Fruit fly (Drosophila melanogaster): ENCODE measurements around the gene CG34376.

Gene CG34376

DNA sequence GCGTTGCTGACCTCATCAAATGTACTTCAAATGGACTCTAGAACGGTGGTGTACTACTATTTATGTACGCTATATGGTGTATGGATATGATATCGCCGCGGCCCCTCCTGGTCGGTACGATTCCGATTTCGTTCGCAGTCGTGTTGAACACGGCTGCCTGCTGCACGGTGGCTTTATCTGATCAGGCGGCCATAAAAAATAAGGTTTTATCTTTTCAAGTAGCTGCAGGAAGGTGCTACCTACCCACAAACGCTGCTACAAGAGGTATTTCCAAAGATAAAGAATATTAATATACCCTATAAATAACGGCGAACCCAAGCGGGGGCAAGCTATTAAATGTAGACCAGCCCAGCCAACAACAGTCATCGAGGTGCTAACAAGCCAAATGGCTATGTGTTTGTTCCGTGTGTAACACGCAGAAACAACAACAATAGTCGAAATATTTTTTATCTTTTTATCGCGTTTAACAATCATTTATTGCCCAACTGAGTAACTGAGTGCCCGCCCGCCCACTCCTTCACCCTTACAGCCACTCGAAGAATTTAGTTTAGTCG, 2.0 kb downstream of the CG34376 start:
- TF ChIP-seq noc (tag; optimal IDR thresholded peaks at IDR 0.05), result no peak

DNA sequence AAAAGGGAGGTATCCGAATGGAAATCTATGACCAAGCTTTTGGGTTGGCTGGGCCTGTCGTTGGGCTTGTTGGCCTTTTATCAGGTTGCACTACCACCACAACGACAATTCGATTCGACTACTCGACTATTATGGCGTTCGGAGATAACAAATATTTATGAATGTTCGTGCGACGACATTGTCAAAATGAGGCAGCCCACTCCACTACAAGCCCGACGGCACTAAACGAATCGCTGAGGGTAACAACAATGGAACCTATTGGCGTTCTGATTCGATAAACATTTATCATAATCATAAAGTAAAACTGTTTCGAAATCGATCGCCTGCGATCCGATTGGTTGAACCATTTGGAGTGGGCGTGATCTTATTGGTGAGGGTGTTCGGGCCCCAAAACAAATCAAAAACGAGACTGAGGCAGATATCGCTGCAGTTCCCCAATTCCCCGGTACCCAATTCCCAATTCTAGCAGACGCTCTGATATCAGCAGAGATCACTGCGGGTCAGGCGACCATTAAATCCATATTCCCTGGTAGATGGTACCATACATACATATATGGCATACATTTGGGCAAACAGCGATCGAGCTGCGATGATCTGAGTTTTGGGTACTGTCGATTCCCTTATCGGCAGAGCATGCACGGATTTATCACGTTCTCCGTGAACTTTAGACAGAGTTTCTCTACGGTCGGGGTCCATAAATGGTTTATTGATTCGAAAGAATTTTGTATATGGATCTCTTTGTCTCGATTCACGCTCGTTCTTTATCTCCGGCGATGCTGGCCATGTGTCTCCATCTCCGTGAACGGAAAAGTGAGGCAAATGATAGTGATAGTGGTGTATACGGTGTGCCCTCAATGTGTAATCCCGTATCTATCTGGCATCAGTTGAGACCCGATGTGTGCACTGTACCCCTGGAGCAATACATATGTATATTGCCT, 6.8 kb downstream of the CG34376 start:
- TF ChIP-seq noc (tag; optimal IDR thresholded peaks at IDR 0.05), result no peak

DNA sequence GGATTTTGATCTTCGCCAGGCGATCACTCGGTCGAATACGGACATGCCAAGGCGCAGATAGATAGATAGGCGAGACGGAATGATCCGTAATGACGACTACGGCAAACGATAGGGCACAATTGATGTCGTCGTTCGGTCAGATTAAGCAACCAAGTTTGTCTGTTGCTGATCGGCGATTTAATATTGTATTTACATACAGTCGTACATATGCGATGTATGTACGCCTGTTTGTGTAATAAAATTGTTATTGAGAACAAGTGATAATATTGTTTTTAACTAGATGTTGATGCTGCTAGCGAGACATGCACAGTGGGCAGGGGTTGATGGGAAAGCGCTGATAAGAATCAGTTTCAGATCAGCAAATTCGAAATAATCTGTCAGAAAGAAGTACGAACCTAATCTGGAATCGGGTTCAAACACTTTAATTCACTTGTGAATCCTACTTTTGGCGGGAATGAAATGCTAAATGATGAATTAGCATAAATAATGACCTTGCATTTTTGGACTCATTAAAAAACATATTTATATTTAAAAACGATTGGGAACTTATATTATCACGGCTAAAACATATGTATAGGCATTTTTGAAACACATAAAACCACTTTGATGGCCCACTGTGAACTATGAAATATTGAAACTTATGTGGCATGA, 7.6 kb downstream of the CG34376 start:
- TF ChIP-seq noc (tag; optimal IDR thresholded peaks at IDR 0.05), result peak; percentile 24

DNA sequence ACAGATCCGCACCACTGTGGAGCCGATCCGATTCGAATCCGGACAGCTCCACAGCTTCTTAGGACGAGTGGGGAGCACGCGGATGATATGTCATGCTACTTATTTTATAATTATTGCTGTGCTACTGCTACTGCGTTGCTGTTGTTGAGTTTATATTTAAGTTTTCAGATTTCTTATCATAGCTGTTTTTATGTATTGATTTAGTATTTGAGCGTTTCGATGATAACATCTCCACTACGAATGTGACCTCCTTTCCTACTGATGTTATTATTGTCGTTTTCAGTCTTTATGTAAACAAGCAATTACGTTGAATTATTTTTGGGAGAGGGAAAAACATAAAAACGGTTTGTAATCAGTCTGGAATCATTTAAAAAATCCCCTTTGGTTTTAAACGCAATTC, 8.1 kb downstream of the CG34376 start:
- TF ChIP-seq noc (tag; optimal IDR thresholded peaks at IDR 0.05), result no peak

DNA sequence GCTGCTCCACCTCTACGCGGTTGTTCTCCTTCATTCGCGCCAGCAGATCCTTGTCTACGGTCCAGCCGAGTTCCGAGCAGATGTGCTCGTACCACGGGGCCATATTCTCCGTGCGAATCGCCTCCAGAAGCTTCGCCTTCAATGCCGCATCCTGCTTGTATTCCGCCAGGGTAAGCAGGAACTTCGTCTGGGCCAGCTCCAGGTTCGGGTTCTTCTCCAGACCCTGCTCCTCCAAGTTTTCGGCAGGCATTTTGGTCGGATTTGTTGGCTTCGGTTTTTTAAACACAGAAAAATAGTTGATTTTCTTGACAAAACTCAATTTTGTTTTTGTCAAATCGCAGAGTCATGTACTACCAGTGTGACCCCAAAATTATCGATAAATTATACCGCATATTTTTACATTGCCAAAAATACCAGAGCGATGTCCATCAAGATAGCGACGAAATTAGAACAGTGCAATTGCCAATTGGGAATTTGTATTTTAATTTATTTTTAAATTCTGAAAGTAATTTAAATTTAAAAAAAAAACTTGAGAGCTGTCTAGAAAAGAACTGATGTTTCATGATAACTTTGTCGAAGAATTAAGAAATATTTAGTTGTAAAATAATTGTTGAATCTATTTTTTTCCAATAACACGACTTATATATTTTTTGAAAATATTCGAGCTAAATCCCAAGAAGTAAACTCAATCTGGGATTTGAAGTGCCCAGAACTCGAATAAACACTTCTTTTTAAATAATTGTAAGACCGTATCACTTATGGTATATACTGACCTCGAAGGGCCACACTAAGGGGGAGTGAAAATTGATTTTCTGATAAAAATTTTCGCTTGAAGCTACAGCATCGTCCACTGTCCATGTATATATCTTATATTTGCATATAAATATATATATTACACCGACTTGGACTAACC, 14.0 kb downstream of the CG34376 start, which contains the start of the genes Rpn7 and AP-2mu:
Rpn7 (minus strand) TSS at position 382 of the 913 bp plus-strand sequence.
AP-2mu (plus strand) TSS at position 783 of the 913 bp plus-strand sequence.
- no peak for TF ChIP-seq noc (tag; optimal IDR thresholded peaks at IDR 0.05)

DNA sequence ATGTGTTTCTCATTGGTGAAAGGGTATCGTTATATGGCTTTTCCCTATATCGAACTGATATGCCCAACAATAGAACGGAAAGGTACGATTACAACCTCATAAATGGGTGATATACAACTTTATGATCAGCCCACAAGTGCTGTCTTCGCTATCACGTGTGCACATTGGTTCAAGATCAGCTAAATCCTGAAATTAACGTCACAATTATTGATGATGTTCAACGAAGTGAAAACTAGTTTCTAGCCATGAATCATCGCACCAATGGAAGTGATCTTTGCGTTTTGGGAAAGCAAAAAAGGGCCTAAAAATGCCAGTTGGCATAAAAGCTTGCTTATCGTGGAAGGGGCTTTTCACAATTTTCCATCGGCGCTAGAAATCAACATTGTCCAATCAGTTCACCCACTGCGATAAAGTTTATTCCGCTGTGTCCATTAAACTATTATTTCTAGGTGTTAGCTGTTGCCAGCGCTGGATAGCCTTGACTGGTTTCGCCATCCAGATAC, 16.8 kb downstream of the CG34376 start, which contains the start of gene CG7054:
CG7054 (plus strand) TSS at position 375 of the 503 bp plus-strand sequence.
- peak; percentile 73 for TF ChIP-seq noc (tag; optimal IDR thresholded peaks at IDR 0.05)

DNA sequence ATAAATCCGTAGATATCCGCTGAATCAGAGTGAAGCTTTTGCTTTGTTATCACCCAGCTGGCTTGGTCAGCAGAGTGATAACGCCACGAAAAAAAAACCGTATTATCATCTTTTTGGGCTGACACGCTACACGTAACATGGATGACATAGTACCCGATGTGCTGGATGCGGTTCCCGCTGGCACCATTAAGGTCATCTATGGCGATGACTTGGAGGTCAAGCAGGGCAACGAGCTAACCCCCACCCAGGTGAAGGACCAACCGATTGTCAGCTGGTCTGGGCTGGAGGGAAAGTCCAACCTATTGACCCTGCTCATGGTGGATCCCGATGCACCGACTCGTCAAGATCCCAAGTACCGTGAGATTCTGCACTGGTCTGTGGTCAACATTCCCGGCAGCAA, 17.2 kb downstream of the CG34376 start:
- no peak for TF ChIP-seq noc (tag; optimal IDR thresholded peaks at IDR 0.05)

DNA sequence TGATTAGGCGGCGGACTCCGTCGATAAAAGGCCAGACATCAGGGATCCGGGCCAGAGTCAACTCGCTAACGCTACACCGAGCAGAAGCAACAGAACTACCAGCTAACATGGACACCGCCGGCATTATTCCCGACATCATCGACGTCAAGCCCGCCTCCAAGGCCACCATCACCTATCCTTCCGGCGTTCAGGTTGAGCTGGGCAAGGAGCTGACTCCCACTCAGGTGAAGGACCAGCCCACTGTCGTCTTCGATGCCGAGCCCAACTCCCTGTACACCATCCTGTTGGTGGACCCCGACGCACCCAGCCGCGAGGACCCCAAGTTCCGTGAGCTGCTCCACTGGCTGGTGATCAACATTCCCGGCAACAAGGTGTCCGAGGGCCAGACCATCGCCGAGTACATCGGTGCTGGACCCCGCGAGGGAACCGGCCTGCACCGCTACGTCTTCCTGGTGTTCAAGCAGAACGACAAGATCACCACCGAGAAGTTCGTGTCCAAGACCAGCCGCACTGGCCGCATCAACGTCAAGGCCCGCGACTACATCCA, 18.2 kb downstream of the CG34376 start, which contains the start of gene Pebp1:
Pebp1 (plus strand) TSS at position 51 of the 547 bp plus-strand sequence.
- TF ChIP-seq noc (tag; optimal IDR thresholded peaks at IDR 0.05), result no peak

DNA sequence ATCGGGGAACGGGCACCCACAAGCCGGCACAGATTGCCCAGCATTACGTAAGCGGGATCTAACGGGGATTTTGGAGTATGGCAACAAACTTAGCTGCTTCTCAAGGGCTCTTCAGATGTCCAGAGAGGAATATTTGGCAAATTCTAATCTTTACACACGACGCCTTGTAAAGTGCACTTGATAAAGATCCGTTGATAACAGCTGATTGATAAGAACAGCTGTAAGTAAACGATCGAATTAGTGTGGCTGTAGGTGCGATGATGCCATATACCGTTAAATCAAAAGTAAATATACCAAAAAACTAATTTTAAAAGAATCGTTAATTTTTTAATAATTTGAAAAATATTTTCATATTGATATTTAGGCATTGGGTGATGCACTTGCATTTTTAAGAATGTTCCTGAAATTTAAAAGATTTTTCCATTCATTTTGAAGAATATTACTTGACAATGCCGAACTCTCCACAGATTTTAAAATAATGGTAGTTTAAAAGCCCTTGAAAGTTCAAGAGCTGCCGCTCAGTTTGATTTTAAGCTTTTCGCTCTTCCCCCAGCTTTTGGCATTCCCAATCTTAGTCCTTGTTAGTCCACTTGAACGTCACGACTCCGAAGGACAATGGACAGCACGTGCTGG, 20.2 kb downstream of the CG34376 start, which contains the start of the genes CG5377 and Nrx-1:
CG5377 (minus strand) TSS at position 219 of the 633 bp plus-strand sequence.
Nrx-1 (plus strand) TSS at position 574 of the 633 bp plus-strand sequence.
- TF ChIP-seq noc (tag; optimal IDR thresholded peaks at IDR 0.05), result no peak

DNA sequence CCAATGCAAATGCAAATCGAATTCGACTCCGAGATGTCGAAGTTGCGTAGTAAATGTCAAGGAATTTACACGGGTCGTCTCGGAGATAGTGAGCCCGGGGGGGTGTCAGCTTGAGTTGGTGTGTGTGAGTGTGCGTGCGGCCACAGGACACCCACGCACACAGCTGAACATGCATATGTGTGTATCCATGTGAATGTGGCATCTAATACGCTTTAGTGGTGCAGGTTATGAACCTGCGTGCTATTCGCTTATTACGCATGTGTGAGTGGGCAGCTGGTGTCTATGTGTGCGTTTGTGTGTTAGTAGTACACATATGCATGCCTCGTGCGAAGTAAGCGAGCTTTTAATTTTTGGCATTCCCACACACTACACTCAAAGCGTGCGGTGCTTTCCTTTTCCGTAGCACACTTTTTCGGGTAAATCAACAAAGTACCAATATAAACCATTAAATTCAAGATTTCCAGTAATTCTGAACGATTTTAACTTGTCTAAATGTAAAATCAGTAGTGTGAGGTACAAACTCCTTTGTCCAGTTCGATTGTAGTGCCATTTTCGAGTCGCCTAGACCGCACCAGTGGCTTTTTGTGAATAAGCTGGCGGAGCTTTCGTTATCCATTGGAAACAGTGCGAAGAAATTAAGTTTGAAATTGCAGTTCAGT, 21.1 kb downstream of the CG34376 start:
- TF ChIP-seq noc (tag; optimal IDR thresholded peaks at IDR 0.05), result peak; percentile 54

DNA sequence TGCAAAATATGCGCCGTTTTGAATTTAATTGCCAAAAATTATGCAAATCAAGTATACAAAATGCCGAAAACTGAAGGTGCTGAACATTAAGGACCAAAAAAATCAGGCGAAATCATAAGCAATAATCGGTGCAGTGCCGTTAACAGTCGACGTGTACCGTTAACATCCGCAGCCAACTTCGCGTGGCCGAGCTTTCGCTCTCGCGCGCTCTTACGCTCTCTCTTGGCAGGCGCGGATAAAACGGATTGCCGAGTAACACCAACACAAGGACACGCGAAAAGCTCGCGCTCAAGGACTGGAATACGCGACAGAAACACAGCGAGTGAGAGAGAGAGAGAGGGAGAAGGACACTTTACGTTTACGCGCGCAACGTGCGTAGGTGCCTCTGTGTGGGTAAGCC, 22.2 kb downstream of the CG34376 start:
- no peak for TF ChIP-seq noc (tag; optimal IDR thresholded peaks at IDR 0.05)

DNA sequence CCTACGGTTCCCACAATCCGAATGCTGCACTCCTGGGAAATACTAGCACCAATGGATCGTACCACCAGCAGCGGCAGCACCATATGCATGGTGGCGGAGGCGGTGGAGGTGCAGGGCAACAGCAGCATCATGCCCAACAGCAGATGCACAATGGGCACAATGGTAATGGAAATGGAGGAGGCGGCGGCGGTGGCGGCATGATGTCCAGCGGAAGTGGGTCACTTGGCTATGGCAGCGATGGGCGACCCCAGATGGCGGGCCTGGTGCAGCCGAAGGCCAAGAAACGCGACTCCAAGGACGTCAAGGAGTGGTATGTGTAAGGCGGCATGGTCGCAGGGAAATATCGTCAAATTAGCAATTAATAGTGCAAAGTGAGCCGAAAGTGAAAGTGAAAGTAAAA, 35.6 kb downstream of the CG34376 start:
- TF ChIP-seq noc (tag; optimal IDR thresholded peaks at IDR 0.05), result no peak

DNA sequence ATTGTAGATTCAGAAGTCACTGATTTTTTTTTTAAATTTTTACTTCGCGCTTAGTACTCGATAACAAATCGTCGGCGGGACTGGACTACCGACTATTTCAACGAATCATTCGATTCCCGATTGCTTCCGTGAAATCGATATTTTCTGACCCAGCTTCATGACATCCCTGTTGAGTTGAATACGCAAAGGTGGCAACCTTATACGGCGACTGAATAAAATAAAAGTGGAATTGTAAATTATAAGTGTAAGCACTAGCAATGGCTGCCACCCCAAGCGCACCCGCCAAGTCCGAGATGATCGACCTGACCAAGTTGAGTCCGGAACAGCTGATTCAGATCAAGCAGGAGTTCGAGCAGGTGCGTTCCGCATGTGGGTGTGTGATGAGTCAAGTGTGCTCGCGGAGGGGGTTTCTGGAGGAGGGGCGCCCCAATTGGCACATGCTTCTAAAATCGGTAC, 39.2 kb downstream of the CG34376 start, which contains the start of gene Pfdn5:
Pfdn5 (plus strand) TSS at position 3 of the 456 bp plus-strand sequence.
- no peak for TF ChIP-seq noc (tag; optimal IDR thresholded peaks at IDR 0.05)

Measured in whole organism, larva.